Worm (Caenorhabditis elegans) whole organism, young adult: ENCODE results near the gene D1025.10.

Experiments used
- Y53F4B.3 ChIP-seq: fragments of 200-800 bp; sonication (Bioruptor generic); IDR thresholded peaks from 2 replicates; pipeline ENCODE4 v1.3.6; 2022; ENCODE audit warnings: missing genetic modification reagents, missing genetic modification characterization, missing compliant biosample characterization
- ama-1 ChIP-seq, 3 experiments: fragments of 150-350 bp in 1 of 3; sonication (generic microtip) in 2 of 3; optimal IDR thresholded peaks; 2 replicates each; lab custom pipeline; 2014 to 2018; ENCODE audit warnings: missing biosample characterization in 2 of 3, missing genetic modification characterization in 2 of 3, missing genetic modification reagents in 2 of 3
- cebp-1 ChIP-seq, 2 experiments: fragments of 200-800 bp in 1 of 2; sonication (Bioruptor generic) in 1 of 2; sonication (generic microtip) in 1 of 2; IDR thresholded peaks in 1 of 2; optimal IDR thresholded peaks in 1 of 2; 2 replicates each; pipeline versions ENCODE4 v1.3.6 to Lab custom; 2017 to 2022; ENCODE audit warnings: missing compliant biosample characterization in 2 of 2, missing genetic modification characterization in 2 of 2, mild to moderate bottlenecking in 1 of 2, missing genetic modification reagents in 1 of 2, moderate library complexity in 1 of 2
- ceh-58 ChIP-seq: fragments of 200-800 bp; sonication (Bioruptor generic); IDR thresholded peaks from 2 replicates; pipeline ENCODE4 v1.3.6; 2022; ENCODE audit warnings: missing genetic modification characterization, missing compliant biosample characterization
- ets-4 ChIP-seq: fragments of 200-800 bp; sonication (Bioruptor generic); optimal IDR thresholded peaks from 2 replicates; lab custom pipeline; 2018; ENCODE audit warnings: mild to moderate bottlenecking, missing genetic modification characterization, missing compliant biosample characterization
- mes-4 ChIP-seq: sonication (generic microtip); optimal IDR thresholded peaks from 2 replicates; lab custom pipeline; 2016; ENCODE audit warnings: missing genotype, missing genetic modification characterization, missing compliant biosample characterization
- zfh-2 ChIP-seq: fragments of 200-800 bp; sonication (Bioruptor generic); conservative IDR thresholded peaks from 2 replicates; pipeline ENCODE4 v1.3.6; 2022; ENCODE audit warnings: missing genetic modification reagents, missing genetic modification characterization, missing compliant biosample characterization
- ztf-6 ChIP-seq: fragments of 200-800 bp; sonication (Bioruptor generic); IDR thresholded peaks from 2 replicates; pipeline ENCODE4 v1.3.6; 2022; ENCODE audit warnings: missing genetic modification reagents, missing genetic modification characterization, missing compliant biosample characterization

- TF ChIP-seq zfh-2 (GFP tag; lab: Robert Waterston, UW) (no peak), mes-4 (no peak), ceh-58 (GFP tag; lab: Robert Waterston, UW) (no peak), ztf-6 (no peak), ets-4 (GFP tag; lab: Kevin White, UChicago) (no peak), Y53F4B.3 (GFP tag; lab: Robert Waterston, UW) (no peak), cebp-1 (GFP tag; IDR thresholded peaks at IDR 0.05; lab: Robert Waterston, UW) (no peak), cebp-1 (tag; optimal IDR thresholded peaks at IDR 0.05; lab: Kevin White, UChicago) (no peak), ama-1 (optimal IDR thresholded peaks at IDR 0.05; lab: Kevin White, UChicago) (no peak), ama-1 (GFP tag; optimal IDR thresholded peaks at IDR 0.05; lab: Kevin White, UChicago) (no peak)
Observed at ce11 chrX:14495075-14495474, 21.6 kb upstream of the D1025.10 start.
